Worm (Caenorhabditis elegans) whole organism, midembryonic: Measurements from ENCODE around the gene frpr-5.

Experiments
- T22C8.4 ChIP-seq: fragments of 200-800 bp; sonication (Bioruptor generic); IDR thresholded peaks from 2 replicates; pipeline ENCODE4 v1.3.6; 2022; ENCODE audit warnings: missing genetic modification characterization, missing compliant biosample characterization
- cog-1 ChIP-seq: sonication (generic microtip); optimal IDR thresholded peaks from 2 replicates; lab custom pipeline; 2016; ENCODE audit warnings: missing genetic modification characterization, missing compliant biosample characterization
- flt-1 ChIP-seq: fragments of 200-800 bp; sonication (Bioruptor generic); IDR thresholded peaks from 2 replicates; pipeline ENCODE4 v1.3.6; 2022; ENCODE audit warnings: missing genetic modification characterization, missing compliant biosample characterization
- klf-2 ChIP-seq: fragments of 200-800 bp; sonication (Bioruptor generic); conservative IDR thresholded peaks from 2 replicates; pipeline ENCODE4 v1.3.6; 2022; ENCODE audit warnings: missing genetic modification reagents, missing genetic modification characterization, missing compliant biosample characterization
- med-1 ChIP-seq: sonication (generic microtip); optimal IDR thresholded peaks from 2 replicates; lab custom pipeline; 2017; ENCODE audit warnings: missing genetic modification characterization, mild to moderate bottlenecking, missing compliant biosample characterization, antibody characterized with exemption, missing genetic modification reagents; ENCODE audit not compliant: insufficient read depth
- ref-1 ChIP-seq: fragments of 200-800 bp; sonication (Bioruptor generic); conservative IDR thresholded peaks from 2 replicates; pipeline ENCODE4 v1.3.6; 2022; ENCODE audit warnings: missing genetic modification reagents, missing genetic modification characterization, missing compliant biosample characterization
- tab-1 ChIP-seq: fragments of 200-800 bp; sonication (Bioruptor generic); IDR thresholded peaks from 2 replicates; pipeline ENCODE4 v1.3.6; 2022; ENCODE audit warnings: missing genetic modification characterization, missing compliant biosample characterization
- ztf-23 ChIP-seq: fragments of 200-800 bp; sonication (Bioruptor generic); IDR thresholded peaks from 2 replicates; pipeline ENCODE4 v1.3.6; 2022; ENCODE audit warnings: missing genetic modification reagents, missing genetic modification characterization, missing compliant biosample characterization
- ztf-29 ChIP-seq: fragments of 200-800 bp; sonication (Bioruptor generic); IDR thresholded peaks from 2 replicates; pipeline ENCODE4 v1.3.6; 2022; ENCODE audit warnings: missing genetic modification reagents, missing genetic modification characterization, missing compliant biosample characterization

DNA sequence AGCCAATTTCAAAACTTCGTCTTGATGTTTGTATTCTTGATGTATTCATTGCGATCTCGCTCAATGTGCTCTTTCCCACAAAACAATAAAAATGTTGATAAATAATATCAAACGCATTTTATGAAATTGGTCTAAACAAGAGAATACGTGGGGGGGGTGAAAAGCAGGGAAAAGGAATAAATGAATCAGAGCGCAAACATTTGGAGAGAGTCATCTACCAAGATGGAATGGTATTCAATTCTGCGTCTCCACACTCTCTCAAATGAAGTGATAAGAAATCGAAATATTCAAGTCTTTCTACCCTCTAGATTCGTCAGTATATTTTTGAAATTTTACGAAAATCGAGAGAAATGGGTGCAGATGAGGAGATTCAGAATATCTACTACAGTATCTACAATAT, 44.8 kb upstream of the frpr-5 start, which contains the start of gene C50B8.5:
- TF ChIP-seq ztf-29 (no peak), flt-1 (no peak), med-1 (GFP tag; lab: Kevin White, UChicago) (no peak), cog-1 (tag; lab: Kevin White, UChicago) (no peak), ref-1 (GFP tag; lab: Robert Waterston, UW) (no peak), klf-2 (no peak), T22C8.4 (GFP tag; lab: Robert Waterston, UW) (no peak), tab-1 (GFP tag; lab: Robert Waterston, UW) (no peak), ztf-23 (GFP tag; lab: Robert Waterston, UW) (no peak)
